Worm (Caenorhabditis elegans) whole organism, L4/young adult: ENCODE measurements around the gene Y57G7A.11.

ENCODE experiments used
- W03F9.2 ChIP-seq: fragments of 150-350 bp; optimal IDR thresholded peaks from 2 replicates; lab custom pipeline; 2014; ENCODE audit warnings: missing biosample characterization, missing genetic modification characterization
- dao-5 ChIP-seq: sonication (generic microtip); optimal IDR thresholded peaks from 2 replicates; lab custom pipeline; 2016; ENCODE audit warnings: missing genotype, missing genetic modification characterization, moderate library complexity, missing compliant biosample characterization
- him-1 ChIP-seq: sonication (generic microtip); optimal IDR thresholded peaks from 2 replicates; lab custom pipeline; 2016; ENCODE audit warnings: missing genotype, missing genetic modification reagents, missing genetic modification characterization, missing compliant biosample characterization

DNA sequence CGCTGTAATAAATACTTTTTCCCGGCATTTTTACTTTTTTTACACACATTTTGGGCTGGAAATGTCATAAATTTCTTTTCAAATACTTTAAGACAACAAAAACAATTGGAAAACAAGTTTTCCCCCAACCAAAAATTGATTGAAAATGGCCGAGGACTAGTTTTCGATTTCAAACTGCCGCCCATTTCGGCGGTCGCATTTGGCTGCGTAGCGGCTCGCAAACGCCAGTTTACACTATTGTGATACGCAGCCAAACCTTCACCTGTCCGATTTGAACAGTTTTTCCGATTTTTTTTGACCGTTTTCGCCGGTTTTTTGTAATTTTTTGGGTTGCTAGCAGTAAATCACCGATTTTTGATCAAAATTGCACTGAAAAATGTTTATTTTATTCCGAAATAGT is 43.7 kb upstream of the Y57G7A.11 start:
- TF ChIP-seq him-1 (tag; lab: Kevin White, UChicago) (peak; percentile 72), dao-5 (tag; lab: Kevin White, UChicago) (peak; percentile 10), W03F9.2 (tag; lab: Kevin White, UChicago) (peak; percentile 94)
